Worm (Caenorhabditis elegans) whole organism, L2 larva: ENCODE results near the gene ergi-2.

Experiments used
- C34F6.9 ChIP-seq: fragments of 150-350 bp; optimal IDR thresholded peaks from 2 replicates; lab custom pipeline; 2014; ENCODE audit warnings: missing biosample characterization, missing genetic modification characterization
- F13H6.1 ChIP-seq: sonication (generic microtip); optimal IDR thresholded peaks from 2 replicates; lab custom pipeline; 2016; ENCODE audit warnings: missing genetic modification characterization, missing compliant biosample characterization
- R02D3.7 ChIP-seq: fragments of 150-350 bp; optimal IDR thresholded peaks from 2 replicates; lab custom pipeline; 2014; ENCODE audit warnings: missing biosample characterization, missing genetic modification characterization
- Y55F3AM.14 ChIP-seq: fragments of 200-800 bp; sonication (Bioruptor generic); optimal IDR thresholded peaks from 2 replicates; lab custom pipeline; 2018; ENCODE audit warnings: mild to moderate bottlenecking, missing genetic modification characterization, missing compliant biosample characterization
- ZK546.5 ChIP-seq: sonication (generic microtip); optimal IDR thresholded peaks from 2 replicates; lab custom pipeline; 2017; ENCODE audit warnings: missing biosample characterization, missing genetic modification characterization
- alr-1 ChIP-seq: fragments of 150-350 bp; optimal IDR thresholded peaks from 2 replicates; lab custom pipeline; 2014; ENCODE audit warnings: missing biosample characterization, missing genetic modification characterization
- aly-2 ChIP-seq: fragments of 150-350 bp; optimal IDR thresholded peaks from 2 replicates; lab custom pipeline; 2014; ENCODE audit warnings: missing biosample characterization, missing genetic modification characterization
- blmp-1 ChIP-seq: sonication (generic microtip); optimal IDR thresholded peaks from 2 replicates; lab custom pipeline; 2017; ENCODE audit warnings: missing genetic modification characterization, mild to moderate bottlenecking, missing compliant biosample characterization, antibody characterized with exemption, moderate library complexity; ENCODE audit not compliant: insufficient read depth
- ceh-16 ChIP-seq: fragments of 150-350 bp; optimal IDR thresholded peaks from 2 replicates; lab custom pipeline; 2014; ENCODE audit warnings: missing biosample characterization, missing genetic modification characterization
- crh-2 ChIP-seq: sonication (generic microtip); optimal IDR thresholded peaks from 2 replicates; lab custom pipeline; 2017; ENCODE audit warnings: missing biosample characterization, missing genetic modification characterization
- dmd-4 ChIP-seq: sonication (generic microtip); optimal IDR thresholded peaks from 2 replicates; lab custom pipeline; 2017; ENCODE audit warnings: missing biosample characterization, missing genetic modification characterization
- egl-27 ChIP-seq: sonication (generic microtip); optimal IDR thresholded peaks from 3 replicates; lab custom pipeline; 2017; ENCODE audit warnings: missing biosample characterization, missing genetic modification reagents, missing genetic modification characterization
- elt-1 ChIP-seq: fragments of 150-350 bp; optimal IDR thresholded peaks from 2 replicates; lab custom pipeline; 2014; ENCODE audit warnings: missing biosample characterization, missing genetic modification characterization
- fos-1 ChIP-seq: fragments of 150-350 bp; optimal IDR thresholded peaks from 2 replicates; lab custom pipeline; 2014; ENCODE audit warnings: missing biosample characterization, missing genetic modification characterization
- gmeb-1 ChIP-seq: fragments of 150-350 bp; optimal IDR thresholded peaks from 2 replicates; lab custom pipeline; 2014; ENCODE audit warnings: missing biosample characterization, missing genetic modification characterization
- lin-11 ChIP-seq: fragments of 150-350 bp; sonication (generic microtip); optimal IDR thresholded peaks from 2 replicates; lab custom pipeline; 2014; ENCODE audit warnings: missing biosample characterization, missing genetic modification characterization, inconsistent platforms, mixed read lengths
- lin-13 ChIP-seq: fragments of 150-350 bp; optimal IDR thresholded peaks from 2 replicates; lab custom pipeline; 2014; ENCODE audit warnings: missing biosample characterization, missing genetic modification reagents, missing genetic modification characterization
- lin-39 ChIP-seq: fragments of 150-350 bp; optimal IDR thresholded peaks from 2 replicates; lab custom pipeline; 2014; ENCODE audit warnings: missing biosample characterization, missing genetic modification reagents, missing genetic modification characterization
- lsy-2 ChIP-seq, 2 experiments: fragments of 150-350 bp in 1 of 2; sonication (generic microtip) in 1 of 2; optimal IDR thresholded peaks; 2 replicates each; lab custom pipeline; 2014 to 2017; ENCODE audit warnings: missing biosample characterization in 2 of 2, missing genetic modification characterization in 2 of 2
- mbf-1 ChIP-seq: sonication (generic microtip); optimal IDR thresholded peaks from 2 replicates; lab custom pipeline; 2017; ENCODE audit warnings: missing biosample characterization, missing genetic modification characterization
- nhr-10 ChIP-seq: sonication (generic microtip); optimal IDR thresholded peaks from 2 replicates; lab custom pipeline; 2017; ENCODE audit warnings: missing biosample characterization, missing genetic modification characterization
- nhr-11 ChIP-seq: fragments of 150-350 bp; optimal IDR thresholded peaks from 2 replicates; lab custom pipeline; 2014; ENCODE audit warnings: missing biosample characterization, missing genetic modification characterization
- nhr-12 ChIP-seq: fragments of 150-350 bp; optimal IDR thresholded peaks from 2 replicates; lab custom pipeline; 2014; ENCODE audit warnings: missing biosample characterization, missing genetic modification characterization
- nhr-129 ChIP-seq: fragments of 150-350 bp; optimal IDR thresholded peaks from 2 replicates; lab custom pipeline; 2014; ENCODE audit warnings: missing biosample characterization, missing genetic modification characterization
- nhr-21 ChIP-seq: fragments of 150-350 bp; optimal IDR thresholded peaks from 2 replicates; lab custom pipeline; 2014; ENCODE audit warnings: missing biosample characterization, missing genetic modification characterization
- nhr-237 ChIP-seq: fragments of 150-350 bp; optimal IDR thresholded peaks from 2 replicates; lab custom pipeline; 2014; ENCODE audit warnings: missing biosample characterization, missing genetic modification characterization
- nhr-25 ChIP-seq: fragments of 150-350 bp; sonication (generic microtip); optimal IDR thresholded peaks from 3 replicates; lab custom pipeline; 2014; ENCODE audit warnings: missing biosample characterization, missing genetic modification characterization
- peb-1 ChIP-seq: fragments of 150-350 bp; optimal IDR thresholded peaks from 2 replicates; lab custom pipeline; 2014; ENCODE audit warnings: missing biosample characterization, missing genetic modification characterization
- skn-1 ChIP-seq: sonication (generic microtip); optimal IDR thresholded peaks from 2 replicates; lab custom pipeline; 2017; ENCODE audit warnings: missing biosample characterization, missing genetic modification characterization
- sma-3 ChIP-seq: sonication (generic microtip); optimal IDR thresholded peaks from 2 replicates; lab custom pipeline; 2016; ENCODE audit warnings: missing genetic modification reagents, missing genetic modification characterization, missing compliant biosample characterization
- snpc-4 ChIP-seq: fragments of 150-350 bp; optimal IDR thresholded peaks from 2 replicates; lab custom pipeline; 2014; ENCODE audit warnings: missing biosample characterization, missing genetic modification characterization
- unc-55 ChIP-seq: fragments of 150-350 bp; sonication (generic microtip); optimal IDR thresholded peaks from 3 replicates; lab custom pipeline; 2014; ENCODE audit warnings: missing biosample characterization, missing genetic modification reagents, missing genetic modification characterization
- unc-62 ChIP-seq: fragments of 150-350 bp; optimal IDR thresholded peaks from 2 replicates; lab custom pipeline; 2014; ENCODE audit warnings: missing biosample characterization, missing genetic modification reagents, missing genetic modification characterization
- zag-1 ChIP-seq: fragments of 150-350 bp; optimal IDR thresholded peaks from 2 replicates; lab custom pipeline; 2014; ENCODE audit warnings: missing biosample characterization, missing genetic modification characterization
- ztf-1 ChIP-seq: fragments of 200-800 bp; sonication (Bioruptor generic); conservative IDR thresholded peaks from 2 replicates; pipeline ENCODE4 v1.3.6; 2022; ENCODE audit warnings: missing genetic modification characterization, missing compliant biosample characterization
- ztf-11 ChIP-seq: sonication (generic microtip); optimal IDR thresholded peaks from 2 replicates; lab custom pipeline; 2017; ENCODE audit warnings: missing biosample characterization, missing genetic modification characterization
- ztf-4 ChIP-seq: fragments of 150-350 bp; optimal IDR thresholded peaks from 2 replicates; lab custom pipeline; 2014; ENCODE audit warnings: missing biosample characterization, missing genetic modification characterization

The ergi-2 gene

DNA sequence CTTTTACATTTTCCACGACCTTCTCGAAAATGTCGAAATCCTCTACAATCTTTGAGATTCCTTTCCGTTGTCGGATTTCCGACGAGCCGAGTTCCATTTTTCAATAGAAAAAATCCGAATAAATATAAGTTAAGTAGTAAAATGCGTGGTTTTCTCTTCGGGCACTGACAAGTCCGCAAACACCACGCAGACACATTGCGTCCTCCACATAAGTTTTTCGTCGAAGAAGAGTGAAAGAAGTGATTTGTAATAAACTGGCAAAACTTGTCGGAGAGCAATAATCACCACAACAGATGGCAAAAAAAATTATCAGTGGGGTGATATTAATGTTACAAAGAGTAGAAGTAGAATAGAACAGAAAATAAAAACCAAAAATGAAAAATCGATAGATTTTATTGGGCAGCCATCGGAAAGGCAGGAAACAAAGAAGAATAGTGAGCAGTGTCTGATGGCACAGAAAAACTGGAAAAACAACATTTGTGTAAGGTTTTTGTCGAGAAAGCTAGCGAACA, at the start of gene ergi-2:
Gene ergi-2, minus strand, starts transcription at position 462 of the 512 bp plus-strand sequence.
- peak; percentile 35 for TF ChIP-seq unc-55 (GFP tag; lab: Kevin White, UChicago)
- TF ChIP-seq C34F6.9 (tag; lab: Kevin White, UChicago), result peak; percentile 32
- TF ChIP-seq crh-2 (tag; lab: Kevin White, UChicago), result peak; percentile 43
- peak; percentile 23 for TF ChIP-seq fos-1 (tag; lab: Kevin White, UChicago)
- peak; percentile 46 for TF ChIP-seq nhr-129
- TF ChIP-seq lin-11, result no peak

DNA sequence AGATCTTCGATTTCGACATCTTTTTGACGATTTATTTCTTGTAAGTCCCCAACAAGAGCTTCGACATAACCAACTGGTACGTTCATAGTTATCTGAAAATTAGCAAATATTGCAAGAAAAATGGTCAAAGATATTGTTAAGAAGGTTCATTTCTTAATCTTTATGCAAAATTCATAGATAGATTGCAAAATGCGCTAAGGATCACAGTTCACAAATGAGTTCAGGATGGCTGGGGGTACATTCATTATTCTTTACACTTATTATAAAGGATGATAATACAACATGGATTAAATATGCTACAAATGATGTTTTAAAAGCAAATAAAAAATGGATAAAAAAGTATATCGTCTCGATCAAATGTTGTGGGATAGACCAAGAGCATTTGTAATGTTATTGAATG, 49.6 kb upstream of the ergi-2 start, which contains the start of gene H03G16.5:
Gene H03G16.5, minus strand, starts transcription at position 101 of the 400 bp plus-strand sequence.
- no peak for TF ChIP-seq F13H6.1
- TF ChIP-seq unc-55 (GFP tag; lab: Kevin White, UChicago), result no peak
- TF ChIP-seq lsy-2 (tag; optimal IDR thresholded peaks at IDR 0.05; lab: Kevin White, UChicago), result no peak

DNA sequence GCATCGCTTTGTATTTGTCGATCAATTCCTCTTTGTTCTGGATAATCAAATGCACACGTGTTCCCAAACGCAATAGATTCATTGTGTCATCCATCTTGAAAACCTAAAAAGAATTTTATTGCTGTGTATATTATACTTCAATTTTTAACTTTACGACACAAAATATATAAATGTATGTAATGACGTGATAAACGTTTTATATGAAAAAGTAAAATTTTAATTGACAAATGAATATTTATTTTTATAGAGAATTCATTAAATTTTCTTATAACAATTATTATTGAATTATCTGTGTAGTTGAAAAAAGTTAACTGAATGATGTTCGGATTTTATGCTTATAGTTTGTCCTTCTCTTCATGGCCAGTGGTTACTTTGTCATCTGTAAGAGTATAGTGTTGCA, 48.8 kb upstream of the ergi-2 start, which contains the start of gene H03G16.7:
Gene H03G16.7, minus strand, starts transcription at position 101 of the 400 bp plus-strand sequence.
- no peak for TF ChIP-seq nhr-12 (tag; lab: Kevin White, UChicago)
- no peak for TF ChIP-seq elt-1 (tag; lab: Kevin White, UChicago)
- no peak for TF ChIP-seq lin-13 (GFP tag; lab: Kevin White, UChicago)
- TF ChIP-seq lsy-2 (tag; optimal IDR thresholded peaks at IDR 0.05; lab: Kevin White, UChicago), result no peak
- TF ChIP-seq lin-39 (tag; lab: Kevin White, UChicago), result no peak
- TF ChIP-seq nhr-237 (tag; lab: Kevin White, UChicago), result no peak

DNA sequence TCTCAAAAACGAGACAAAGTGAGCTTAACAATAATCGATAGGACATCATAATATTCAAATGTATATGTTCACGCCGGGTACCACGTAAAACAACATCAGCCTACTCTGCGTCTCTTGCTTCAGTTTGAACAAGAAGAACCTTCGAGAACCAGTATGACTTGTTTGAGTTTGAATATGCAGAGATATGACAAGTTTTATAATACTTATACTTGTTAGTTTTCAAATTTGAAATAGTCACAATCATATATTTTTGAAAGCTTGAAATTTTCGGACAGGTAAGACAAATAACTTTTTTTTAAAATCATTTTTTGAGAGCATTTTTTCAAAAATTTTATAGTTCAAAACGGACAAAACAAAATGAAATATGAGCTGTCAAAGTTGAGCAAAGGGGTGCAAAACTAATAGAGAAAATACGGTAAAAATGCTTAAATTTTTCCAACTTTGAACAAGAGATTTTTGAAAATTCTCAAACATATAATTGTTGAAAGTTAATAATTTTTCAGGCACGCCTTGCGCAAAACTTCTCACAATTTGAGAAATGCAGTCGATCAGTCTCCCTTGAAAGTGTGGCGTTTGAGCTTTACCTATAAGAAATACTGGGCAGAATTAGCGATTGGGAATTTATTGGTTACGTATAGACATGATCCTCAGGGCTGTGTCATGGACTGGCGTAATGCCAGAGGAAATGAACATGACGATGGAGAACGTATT, 46.3 kb upstream of the ergi-2 start, which contains the start of gene H03G16.1:
Gene H03G16.1, plus strand, starts transcription at position 661 of the 711 bp plus-strand sequence.
- no peak for TF ChIP-seq zag-1 (tag; lab: Kevin White, UChicago)
- no peak for TF ChIP-seq skn-1 (tag; lab: Kevin White, UChicago)
- TF ChIP-seq ztf-11, result no peak
- TF ChIP-seq F13H6.1, result no peak
- TF ChIP-seq unc-62 (GFP tag; lab: Kevin White, UChicago), result no peak
- no peak for TF ChIP-seq ztf-4 (tag; lab: Kevin White, UChicago)
- no peak for TF ChIP-seq nhr-129
- TF ChIP-seq lin-13 (GFP tag; lab: Kevin White, UChicago), result no peak
- no peak for TF ChIP-seq alr-1 (tag; lab: Kevin White, UChicago)
- no peak for TF ChIP-seq nhr-10 (tag; lab: Kevin White, UChicago)
- no peak for TF ChIP-seq nhr-21
- no peak for TF ChIP-seq snpc-4 (tag; lab: Kevin White, UChicago)
- TF ChIP-seq nhr-12 (tag; lab: Kevin White, UChicago), result no peak
- TF ChIP-seq Y55F3AM.14 (GFP tag; lab: Kevin White, UChicago), result no peak
- no peak for TF ChIP-seq ztf-1 (GFP tag; lab: Robert Waterston, UW)
- no peak for TF ChIP-seq R02D3.7 (tag; lab: Kevin White, UChicago)
- no peak for TF ChIP-seq mbf-1 (tag; lab: Kevin White, UChicago)
- no peak for TF ChIP-seq blmp-1

DNA sequence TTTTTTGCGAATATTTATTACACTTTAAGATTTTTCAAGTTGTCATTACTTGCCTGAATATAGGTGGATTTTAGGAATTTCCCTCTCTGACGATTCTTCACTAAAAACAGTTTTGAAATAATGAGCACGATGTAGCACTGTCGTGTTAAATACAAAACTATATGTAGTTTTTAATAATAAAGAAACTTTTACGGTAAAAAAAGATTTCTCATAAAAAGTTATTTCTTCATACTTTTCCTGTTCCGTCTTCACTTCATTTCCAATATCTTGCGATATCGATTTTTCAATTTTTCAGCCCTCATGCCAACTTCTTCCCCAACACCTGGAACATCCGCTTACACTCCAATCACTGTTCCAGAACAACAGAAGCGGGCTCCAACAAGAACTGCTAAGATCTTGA, 45.3 kb upstream of the ergi-2 start, which contains the start of gene H03G16.6:
Gene H03G16.6, plus strand, starts transcription at position 301 of the 400 bp plus-strand sequence.
- TF ChIP-seq aly-2, result no peak
- no peak for TF ChIP-seq peb-1
- TF ChIP-seq dmd-4 (tag; lab: Kevin White, UChicago), result no peak
- no peak for TF ChIP-seq ztf-1 (GFP tag; lab: Robert Waterston, UW)
- no peak for TF ChIP-seq nhr-129
- TF ChIP-seq egl-27 (tag; lab: Kevin White, UChicago), result no peak

DNA sequence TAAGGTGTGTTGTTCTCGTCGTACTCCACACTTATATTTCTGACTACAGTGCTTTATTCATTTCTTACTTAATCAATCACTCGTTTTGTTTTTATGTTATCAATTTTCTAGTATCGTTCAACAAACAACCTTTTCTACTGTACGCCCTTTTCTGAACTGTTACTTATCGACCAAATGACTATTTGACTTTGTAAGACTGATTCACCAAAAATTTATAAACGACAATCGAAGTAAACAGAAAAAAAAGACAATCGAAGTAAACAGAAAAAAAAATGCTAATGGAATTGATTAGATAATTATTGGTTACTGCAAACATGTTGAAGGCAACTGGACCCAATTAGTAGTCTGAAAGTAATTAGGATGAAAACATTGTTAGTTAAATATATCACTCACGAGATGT, 42.9 kb upstream of the ergi-2 start:
- TF ChIP-seq nhr-129 (no peak), nhr-10 (tag; lab: Kevin White, UChicago) (no peak), sma-3 (no peak), lsy-2 (tag; optimal IDR thresholded peaks at IDR 0.05; lab: Kevin White, UChicago) (no peak), nhr-25 (tag; lab: Kevin White, UChicago) (no peak), ztf-4 (tag; lab: Kevin White, UChicago) (no peak), lin-13 (GFP tag; lab: Kevin White, UChicago) (no peak), egl-27 (tag; lab: Kevin White, UChicago) (no peak), nhr-11 (no peak), skn-1 (tag; lab: Kevin White, UChicago) (no peak), peb-1 (no peak), mbf-1 (tag; lab: Kevin White, UChicago) (no peak), ZK546.5 (tag; lab: Kevin White, UChicago) (no peak), gmeb-1 (tag; lab: Kevin White, UChicago) (no peak), ztf-11 (no peak), nhr-21 (no peak), ceh-16 (tag; lab: Kevin White, UChicago) (no peak), zag-1 (tag; lab: Kevin White, UChicago) (no peak), fos-1 (tag; lab: Kevin White, UChicago) (no peak), nhr-12 (tag; lab: Kevin White, UChicago) (no peak)
